Worm (Caenorhabditis elegans): ENCODE results near the gene F42H10.6.

Gene F42H10.6

DNA sequence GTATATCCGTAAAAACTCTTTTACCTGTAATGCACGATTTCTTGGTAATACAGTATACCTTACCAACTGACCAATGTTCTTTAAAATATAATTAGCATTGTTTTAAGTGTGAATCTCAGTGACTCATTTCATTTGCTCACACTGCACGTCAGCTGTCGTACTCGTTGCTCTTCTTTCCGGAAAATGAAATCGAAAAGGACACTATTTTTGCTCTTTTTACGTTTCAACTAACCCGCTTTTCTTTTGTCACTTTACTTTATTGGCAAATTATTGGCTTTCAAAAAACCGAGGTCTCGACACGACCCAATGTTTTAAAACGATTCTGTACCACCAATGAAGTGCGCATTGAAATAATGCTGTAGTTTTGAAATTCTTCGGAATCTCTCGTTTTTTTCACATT, at the start of gene F42H10.6:
F42H10.6 (minus strand) TSS at position 101 of the 400 bp plus-strand sequence.
- TF ChIP-seq akir-1 (GFP tag; optimal IDR thresholded peaks at IDR 0.05) = no peak
- TF ChIP-seq nhr-80 (tag; optimal IDR thresholded peaks at IDR 0.05) = no peak
- TF ChIP-seq Y95B8A.8 (GFP tag; IDR thresholded peaks at IDR 0.05) = no peak
- TF ChIP-seq lin-26 (GFP tag; IDR thresholded peaks at IDR 0.05) = no peak
- TF ChIP-seq bed-2 (GFP tag; IDR thresholded peaks at IDR 0.05) = no peak

DNA sequence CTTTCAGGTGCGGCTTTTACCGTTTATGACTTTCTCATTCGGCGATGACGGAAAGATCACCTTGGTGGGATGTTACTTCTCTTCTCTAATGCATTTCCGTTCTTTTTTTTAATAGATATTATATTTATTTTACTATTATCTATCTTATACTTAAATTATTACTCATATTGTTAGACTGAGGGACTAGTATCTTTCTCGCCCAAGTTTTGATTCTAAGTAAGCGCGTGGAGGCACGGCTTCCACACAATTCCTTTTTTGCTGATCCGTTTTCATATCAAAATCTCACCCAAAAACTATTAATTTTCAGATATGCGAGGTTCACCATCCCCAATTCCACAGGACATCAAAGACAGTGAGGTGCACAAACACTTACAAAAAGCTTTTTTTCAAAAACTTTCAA, 49.5 kb upstream of the F42H10.6 start, which contains the start of gene ZC21.10:
ZC21.10 (plus strand) TSS at position 301 of the 400 bp plus-strand sequence.
- TF ChIP-seq nhr-27 (tag; optimal IDR thresholded peaks at IDR 0.05) = no peak
- TF ChIP-seq dox-1 (GFP tag; IDR thresholded peaks at IDR 0.05) = no peak
- TF ChIP-seq hrde-1 (tag; optimal IDR thresholded peaks at IDR 0.05; ENCODE audit: borderline replicate concordance) = no peak
- no peak for TF ChIP-seq ccch-3 (GFP tag; optimal IDR thresholded peaks at IDR 0.05)
- no peak for TF ChIP-seq dpff-1 (tag; optimal IDR thresholded peaks at IDR 0.05)
- TF ChIP-seq F10E7.11 (tag; optimal IDR thresholded peaks at IDR 0.05) = no peak
- TF ChIP-seq madf-6 (GFP tag; IDR thresholded peaks at IDR 0.05) = no peak
- TF ChIP-seq T07F8.4 (tag; optimal IDR thresholded peaks at IDR 0.05) = no peak
- no peak for TF ChIP-seq die-1 (tag; optimal IDR thresholded peaks at IDR 0.05)

DNA sequence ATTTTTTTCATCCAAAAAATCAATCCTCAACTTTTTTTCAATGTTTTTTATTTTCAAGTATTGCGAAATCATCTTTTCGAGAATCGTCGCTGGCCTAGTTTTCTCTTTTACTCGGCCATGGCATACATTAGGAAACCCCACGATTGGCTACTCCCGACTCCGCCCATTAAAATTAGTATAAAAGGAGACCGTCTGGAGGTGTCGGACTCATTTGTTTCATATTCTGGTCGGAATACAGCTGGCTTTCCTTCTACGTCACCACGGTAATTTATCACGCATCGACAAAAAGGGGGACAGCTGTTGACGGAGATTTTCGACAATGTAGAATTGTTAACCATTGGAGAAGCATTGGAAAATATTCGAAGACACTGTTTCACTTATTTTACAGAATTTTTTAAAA, 48.7 kb upstream of the F42H10.6 start:
- no peak for TF ChIP-seq lag-1 (GFP tag; IDR thresholded peaks at IDR 0.05)
- no peak for TF ChIP-seq rpc-1 (optimal IDR thresholded peaks at IDR 0.05)
- TF ChIP-seq rpc-1 (tag; optimal IDR thresholded peaks at IDR 0.05) = no peak
- peak; percentile 70; the same call in 1 of the 2 replicates for TF ChIP-seq hsf-1 (GFP tag; IDR thresholded peaks at IDR 0.05)
- no peak for TF ChIP-seq T26A5.8 (tag; optimal IDR thresholded peaks at IDR 0.05)
- TF ChIP-seq nhr-27 (tag; optimal IDR thresholded peaks at IDR 0.05) = no peak
- peak; percentile 37 for TF ChIP-seq attf-5 (GFP tag; optimal IDR thresholded peaks at IDR 0.05)
- TF ChIP-seq cebp-1 (GFP tag; IDR thresholded peaks at IDR 0.05) = peak; percentile 93
- peak; percentile 99 for TF ChIP-seq cebp-1 (tag; optimal IDR thresholded peaks at IDR 0.05)
- TF ChIP-seq nfyb-1 (GFP tag; IDR thresholded peaks at IDR 0.05) = peak; percentile 98
- TF ChIP-seq hlh-26 (GFP tag; conservative IDR thresholded peaks at IDR 0.05) = no peak
- TF ChIP-seq tlf-1 (GFP tag; optimal IDR thresholded peaks at IDR 0.05) = no peak
- TF ChIP-seq ceh-27 (GFP tag; optimal IDR thresholded peaks at IDR 0.05) = peak; percentile 14
- TF ChIP-seq aptf-2 (GFP tag; conservative IDR thresholded peaks at IDR 0.05) = no peak
- TF ChIP-seq lir-1 (GFP tag; conservative IDR thresholded peaks at IDR 0.05) = no peak
- TF ChIP-seq zfh-2 (GFP tag; conservative IDR thresholded peaks at IDR 0.05) = no peak

DNA sequence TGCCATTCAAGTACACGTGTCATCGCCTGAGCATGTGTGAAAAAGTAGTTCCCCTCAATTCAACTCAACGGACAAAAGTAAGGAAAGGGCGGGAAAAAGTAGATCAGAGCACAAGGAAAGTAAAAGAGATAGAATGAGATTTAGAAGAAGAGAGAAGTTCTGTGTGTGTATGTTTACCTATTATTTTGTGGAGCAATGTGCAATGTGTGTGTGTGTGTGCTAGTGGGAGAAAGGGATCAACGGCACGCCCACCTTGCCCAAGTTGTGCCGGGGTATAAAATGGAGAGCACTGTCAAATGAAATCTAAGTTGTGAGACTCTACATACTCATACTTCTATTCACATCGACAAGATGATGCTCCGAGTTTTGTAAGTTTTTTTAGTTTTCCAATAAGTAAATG, 44.5 kb upstream of the F42H10.6 start, which contains the start of gene idpp-15:
idpp-15 (plus strand) TSS at position 301 of the 400 bp plus-strand sequence.
- no peak for TF ChIP-seq ceh-58 (GFP tag; IDR thresholded peaks at IDR 0.05)
- TF ChIP-seq nhr-27 (tag; optimal IDR thresholded peaks at IDR 0.05) = no peak
- no peak for TF ChIP-seq zfh-2 (GFP tag; conservative IDR thresholded peaks at IDR 0.05)
- no peak for TF ChIP-seq egl-18 (GFP tag; IDR thresholded peaks at IDR 0.05)
- no peak for TF ChIP-seq ceh-27 (GFP tag; optimal IDR thresholded peaks at IDR 0.05)
- no peak for TF ChIP-seq mcd-1 (GFP tag; IDR thresholded peaks at IDR 0.05)
- no peak for TF ChIP-seq T07F8.4 (tag; optimal IDR thresholded peaks at IDR 0.05)
- TF ChIP-seq nhr-120 (GFP tag; IDR thresholded peaks at IDR 0.05) = no peak
- no peak for TF ChIP-seq let-607 (tag; optimal IDR thresholded peaks at IDR 0.05)
- no peak for TF ChIP-seq cebp-2 (GFP tag; IDR thresholded peaks at IDR 0.05)
- TF ChIP-seq sea-2 (GFP tag; IDR thresholded peaks at IDR 0.05) = no peak
- no peak for TF ChIP-seq F23B12.7 (tag; optimal IDR thresholded peaks at IDR 0.05; ENCODE audit: insufficient read depth)
- no peak for TF ChIP-seq hmg-1.2 (GFP tag; IDR thresholded peaks at IDR 0.05)
- TF ChIP-seq nhr-179 (tag; optimal IDR thresholded peaks at IDR 0.05) = no peak
- TF ChIP-seq madf-3 (GFP tag; IDR thresholded peaks at IDR 0.05) = no peak
- TF ChIP-seq snpc-1.3 (tag; optimal IDR thresholded peaks at IDR 0.05; ENCODE audit: insufficient read depth) = no peak
- TF ChIP-seq pbrm-1 (GFP tag; IDR thresholded peaks at IDR 0.05) = no peak
- TF ChIP-seq sptf-2 (GFP tag; optimal IDR thresholded peaks at IDR 0.05) = no peak
- no peak for TF ChIP-seq F49E8.2 (tag; optimal IDR thresholded peaks at IDR 0.05; ENCODE audit: insufficient read depth)
